Worm (Caenorhabditis elegans) whole organism, dauer: Measurements from ENCODE around the gene clec-35.

ENCODE experiments used
- unc-62 ChIP-seq: sonication (generic microtip); optimal IDR thresholded peaks from 2 replicates; lab custom pipeline; 2017; ENCODE audit warnings: missing biosample characterization, missing genetic modification reagents, missing genetic modification characterization

clec-35 gene

DNA sequence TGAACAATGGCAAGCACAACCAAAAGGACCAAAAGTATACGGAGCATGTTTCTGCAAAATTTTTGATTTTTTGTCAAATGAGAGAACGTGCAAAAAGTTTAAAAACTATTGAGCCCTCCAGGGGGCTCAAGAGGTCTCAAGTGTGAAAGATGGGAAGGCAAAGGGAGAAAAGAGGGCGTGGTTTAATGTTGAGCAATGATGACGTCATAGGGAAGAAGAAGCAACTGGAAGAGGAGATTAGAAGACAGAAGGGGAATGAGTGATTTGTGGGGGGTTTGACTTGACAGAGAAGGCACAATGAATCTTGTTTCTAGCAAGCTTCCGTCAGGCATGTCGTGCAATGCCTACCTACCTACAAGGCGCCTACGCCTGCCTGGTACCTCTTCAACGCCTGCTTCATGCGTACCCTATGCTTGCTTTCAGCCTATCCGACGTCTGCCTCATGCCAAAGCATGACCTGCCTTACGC is 32.6 kb downstream of the clec-35 start, which contains the start of gene T20B3.14:
Gene T20B3.14 (minus strand): TSS at position 51 of the 468 bp plus-strand sequence.
- TF ChIP-seq unc-62 (GFP tag; lab: Kevin White, UChicago): no peak

ce11 chrV:16816707-16817106 is 37.1 kb downstream of the clec-35 start:
- no peak for TF ChIP-seq unc-62 (GFP tag; lab: Kevin White, UChicago)

DNA sequence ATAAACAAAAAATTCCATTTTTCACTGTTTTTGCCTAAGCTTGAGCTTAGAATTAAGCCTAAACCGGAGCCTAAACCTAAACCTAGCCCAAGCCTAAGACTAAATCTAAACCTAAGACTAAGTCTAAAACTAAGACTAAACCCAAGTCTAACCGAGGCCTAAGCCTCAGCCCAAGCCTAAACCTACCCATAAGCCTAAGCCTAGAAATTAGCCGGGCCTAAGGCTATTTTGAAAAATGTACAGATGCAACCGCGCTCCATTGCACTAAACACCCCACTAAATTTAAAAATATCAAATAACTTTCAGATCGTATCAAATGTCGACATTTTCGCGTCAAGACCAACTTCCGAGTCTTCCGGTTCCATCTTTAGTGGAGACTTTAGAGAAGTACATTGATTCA is 38.6 kb downstream of the clec-35 start, which contains the start of gene T20B3.1:
Gene T20B3.1 (plus strand): TSS at position 301 of the 400 bp plus-strand sequence.
- TF ChIP-seq unc-62 (GFP tag; lab: Kevin White, UChicago): no peak

DNA sequence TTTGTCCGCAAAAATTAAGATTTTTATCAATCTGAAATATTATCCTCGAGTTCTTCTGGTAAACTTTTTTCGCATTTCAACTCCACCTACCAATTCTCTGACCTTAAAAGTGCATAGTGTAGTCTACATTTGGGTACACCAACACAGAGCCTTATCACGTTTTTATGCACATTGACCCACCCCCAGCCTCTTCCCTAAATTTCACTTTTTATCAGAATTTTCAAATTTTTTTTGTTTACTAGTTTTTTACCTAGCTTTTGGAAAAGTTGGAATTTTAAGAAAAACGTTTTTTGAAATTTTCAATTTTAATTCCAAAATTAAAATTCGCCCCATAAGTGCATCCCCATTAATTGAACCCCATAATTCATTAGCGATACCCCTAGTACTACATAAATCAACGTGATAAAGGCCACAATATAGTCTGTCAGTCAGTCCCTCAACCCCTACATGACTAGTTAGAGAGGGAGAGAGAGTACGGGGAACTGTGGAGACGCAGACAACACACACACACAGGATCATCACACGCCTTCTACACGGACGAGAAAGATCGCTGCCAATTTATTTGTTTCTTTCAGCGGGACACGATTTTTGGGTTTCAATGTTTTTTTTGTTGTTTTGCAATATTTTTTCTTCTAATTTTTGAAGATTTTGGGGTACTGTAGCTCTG is 39.2 kb downstream of the clec-35 start:
- TF ChIP-seq unc-62 (GFP tag; lab: Kevin White, UChicago): no peak

- TF ChIP-seq unc-62 (GFP tag; lab: Kevin White, UChicago): no peak
Measured at ce11 chrV:16812371-16812770, 41.5 kb downstream of the clec-35 start.

DNA sequence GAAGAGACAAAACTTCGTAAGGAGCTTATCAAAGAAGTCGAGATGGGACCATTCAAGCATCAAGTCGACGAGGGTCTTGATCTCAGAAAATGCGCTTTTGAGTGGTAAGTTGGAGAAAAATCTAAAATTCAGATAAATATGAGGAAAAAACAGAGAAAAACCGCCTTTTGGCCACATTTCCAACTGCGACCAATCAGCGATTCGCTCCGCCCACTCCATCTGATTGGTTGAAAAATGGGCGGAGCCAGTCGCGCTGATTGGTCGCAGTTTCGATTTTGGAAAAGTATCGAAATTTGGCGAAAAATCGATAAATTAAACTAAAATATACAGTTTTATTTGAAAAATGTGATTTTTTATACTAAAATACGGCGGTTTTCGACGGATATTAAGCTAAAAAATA is 42.0 kb downstream of the clec-35 start:
- no peak for TF ChIP-seq unc-62 (GFP tag; lab: Kevin White, UChicago)

ce11 chrV:16808168-16808567 is 45.7 kb downstream of the clec-35 start:
- no peak for TF ChIP-seq unc-62 (GFP tag; lab: Kevin White, UChicago)

ce11 chrV:16804795-16805194 is 49.1 kb downstream of the clec-35 start:
- no peak for TF ChIP-seq unc-62 (GFP tag; lab: Kevin White, UChicago)

DNA sequence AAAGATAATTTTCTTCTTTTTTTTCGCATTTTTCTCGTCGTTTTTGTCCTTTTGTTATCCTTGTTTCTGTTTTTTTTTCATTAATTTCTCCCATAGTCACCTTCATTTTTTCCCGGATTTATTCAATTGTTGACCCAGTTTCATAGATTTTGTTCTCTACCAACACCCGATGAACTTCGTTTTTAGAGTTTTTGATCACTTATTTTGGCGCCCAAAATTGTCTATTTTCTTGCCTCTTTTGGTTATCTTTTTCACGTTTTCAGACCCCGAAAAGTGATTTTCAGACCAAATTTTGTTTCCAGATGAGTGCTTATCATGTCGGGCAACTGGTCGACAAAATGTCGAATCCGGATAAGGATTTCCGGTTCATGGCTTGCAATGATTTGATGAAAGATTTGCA is 51.3 kb downstream of the clec-35 start, which contains the start of gene cand-1:
Gene cand-1 (plus strand): TSS at position 301 of the 400 bp plus-strand sequence.
- TF ChIP-seq unc-62 (GFP tag; lab: Kevin White, UChicago): no peak
